Fruit fly (Drosophila melanogaster): Measurements from ENCODE around the gene CG12347.

DNA sequence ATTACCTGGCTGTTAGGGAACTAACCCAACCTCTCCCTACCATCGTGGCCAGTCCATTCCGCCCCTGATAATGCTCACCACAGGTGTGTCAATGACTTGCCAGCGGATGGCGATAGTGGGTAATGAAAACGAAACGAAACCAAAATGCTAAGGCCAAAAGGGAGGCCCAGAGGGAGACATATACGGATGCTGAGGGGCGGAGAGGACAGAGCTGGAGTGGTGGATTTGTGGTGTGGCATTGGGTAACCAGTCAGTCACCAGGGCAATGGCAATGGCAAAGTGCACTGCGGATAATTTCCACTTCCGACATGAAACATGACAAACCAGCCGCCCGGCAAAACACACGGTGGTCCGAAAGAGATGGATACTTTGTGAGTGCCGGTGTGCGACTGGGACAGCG, 45.0 kb downstream of the CG12347 start:
- no peak for TF ChIP-seq sage (GFP tag; optimal IDR thresholded peaks at IDR 0.05)
- no peak for TF ChIP-seq usp (GFP tag; optimal IDR thresholded peaks at IDR 0.05)
- TF ChIP-seq br (GFP tag; optimal IDR thresholded peaks at IDR 0.05): no peak
- no peak for TF ChIP-seq h (GFP tag; optimal IDR thresholded peaks at IDR 0.05)
- no peak for TF ChIP-seq pan (optimal IDR thresholded peaks at IDR 0.05)
- no peak for TF ChIP-seq fru (GFP tag; optimal IDR thresholded peaks at IDR 0.05)
- no peak for TF ChIP-seq CrebA (GFP tag; optimal IDR thresholded peaks at IDR 0.05; ENCODE audit: borderline replicate concordance)
- TF ChIP-seq brk (GFP tag; optimal IDR thresholded peaks at IDR 0.05): no peak
- TF ChIP-seq psq (GFP tag; optimal IDR thresholded peaks at IDR 0.05): no peak
- no peak for TF ChIP-seq Vsx2 (GFP tag; optimal IDR thresholded peaks at IDR 0.05; ENCODE audit: partially characterized antibody)
- no peak for TF ChIP-seq dl (GFP tag; optimal IDR thresholded peaks at IDR 0.05; ENCODE audit: insufficient read depth in 1 of 2, partially characterized antibody in 2 of 2)
- TF ChIP-seq OdsH (GFP tag; optimal IDR thresholded peaks at IDR 0.05): no peak
- no peak for TF ChIP-seq Jra (GFP tag; optimal IDR thresholded peaks at IDR 0.05)
- TF ChIP-seq Hr78 (GFP tag; optimal IDR thresholded peaks at IDR 0.05): no peak
